Worm (Caenorhabditis elegans): ENCODE measurements around the gene sul-3.

The sul-3 gene

DNA sequence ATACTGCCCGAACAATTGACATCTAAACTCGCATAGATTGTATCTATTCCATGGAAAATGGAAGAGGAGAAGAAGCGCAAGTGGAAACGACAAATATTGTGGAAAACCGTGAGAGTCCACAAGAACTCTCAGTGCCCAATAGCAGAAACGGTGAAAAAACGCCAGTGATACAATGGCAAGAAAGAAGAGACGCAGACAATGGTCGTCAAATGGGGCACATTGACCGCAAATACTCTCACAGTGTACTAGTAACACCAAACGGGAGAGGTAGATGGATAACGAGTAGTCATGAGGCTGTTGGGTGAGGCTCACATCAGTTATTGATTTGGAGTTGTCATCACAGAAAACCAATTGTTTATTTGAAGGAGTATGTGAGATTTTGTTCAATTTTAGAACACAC, 51.6 kb downstream of the sul-3 start, which contains the start of gene ZK154.4 (continued):
- TF ChIP-seq mes-2 (tag; optimal IDR thresholded peaks at IDR 0.05; ENCODE audit: poor library complexity, severe bottlenecking) (peak; percentile 64), Y48G9A.11 (GFP tag; IDR thresholded peaks at IDR 0.05) (no peak), attf-4 (tag; optimal IDR thresholded peaks at IDR 0.05) (no peak), ztf-7 (tag; optimal IDR thresholded peaks at IDR 0.05) (no peak), mep-1 (tag; optimal IDR thresholded peaks at IDR 0.05) (peak; percentile 60), ctbp-1 (GFP tag; IDR thresholded peaks at IDR 0.05) (no peak), F26F4.8 (GFP tag; conservative IDR thresholded peaks at IDR 0.05) (no peak), skn-1 (tag; optimal IDR thresholded peaks at IDR 0.05) (no peak), hif-1 (tag; optimal IDR thresholded peaks at IDR 0.05) (no peak), cey-2 (tag; optimal IDR thresholded peaks at IDR 0.05; ENCODE audit: borderline replicate concordance, insufficient read depth) (no peak), nhr-76 (tag; optimal IDR thresholded peaks at IDR 0.05) (no peak), madf-9 (GFP tag; conservative IDR thresholded peaks at IDR 0.05) (no peak), zip-11 (GFP tag; IDR thresholded peaks at IDR 0.05) (no peak), arid-1 (GFP tag; conservative IDR thresholded peaks at IDR 0.05) (no peak), ceh-20 (GFP tag; IDR thresholded peaks at IDR 0.05) (no peak), ZK337.2 (GFP tag; IDR thresholded peaks at IDR 0.05) (no peak), ama-1 (optimal IDR thresholded peaks at IDR 0.05) (no peak), daf-16 (GFP tag; optimal IDR thresholded peaks at IDR 0.05) (no peak), daf-16 (tag; optimal IDR thresholded peaks at IDR 0.05) (peak; percentile 23), egl-27 (tag; optimal IDR thresholded peaks at IDR 0.05) (no peak), unc-130 (GFP tag; optimal IDR thresholded peaks at IDR 0.05) (no peak), lir-3 (tag; optimal IDR thresholded peaks at IDR 0.05) (no peak), R02D3.7 (tag; optimal IDR thresholded peaks at IDR 0.05) (no peak), daf-19 (GFP tag; conservative IDR thresholded peaks at IDR 0.05) (no peak), lsy-2 (tag; optimal IDR thresholded peaks at IDR 0.05) (peak in 1 of 2 experiments; percentile 63), zfp-2 (tag; optimal IDR thresholded peaks at IDR 0.05) (no peak), lin-13 (GFP tag; optimal IDR thresholded peaks at IDR 0.05) (no peak), nhr-41 (GFP tag; IDR thresholded peaks at IDR 0.05) (no peak), dve-1 (tag; optimal IDR thresholded peaks at IDR 0.05; ENCODE audit: insufficient read depth) (peak; percentile 58), nhr-6 (tag; optimal IDR thresholded peaks at IDR 0.05) (peak; percentile 60), snpc-4 (tag; optimal IDR thresholded peaks at IDR 0.05) (no peak), nhr-25 (tag; optimal IDR thresholded peaks at IDR 0.05; ENCODE audit: borderline replicate concordance, insufficient read depth) (no peak), gei-8 (GFP tag; optimal IDR thresholded peaks at IDR 0.05) (no peak), T20F7.1 (GFP tag; optimal IDR thresholded peaks at IDR 0.05) (no peak), set-16 (GFP tag; IDR thresholded peaks at IDR 0.05) (no peak), mdt-29 (GFP tag; IDR thresholded peaks at IDR 0.05) (no peak), T26A8.4 (GFP tag; IDR thresholded peaks at IDR 0.05) (no peak), hlh-30 (tag; optimal IDR thresholded peaks at IDR 0.05; ENCODE audit: insufficient read depth) (peak; percentile 82), pqm-1 (tag; optimal IDR thresholded peaks at IDR 0.05) (no peak), lin-29 (GFP tag; IDR thresholded peaks at IDR 0.05) (no peak), fkh-10 (GFP tag; optimal IDR thresholded peaks at IDR 0.05) (no peak), ceh-62 (tag; optimal IDR thresholded peaks at IDR 0.05) (no peak), dmd-8 (GFP tag; IDR thresholded peaks at IDR 0.05) (no peak), dmd-6 (GFP tag; IDR thresholded peaks at IDR 0.05) (0 out of 2 replicates have a peak, but pooled peaks have one; percentile 20), jun-1 (tag; optimal IDR thresholded peaks at IDR 0.05) (peak; percentile 34), mdl-1 (tag; optimal IDR thresholded peaks at IDR 0.05) (no peak), lin-1 (GFP tag; IDR thresholded peaks at IDR 0.05) (no peak), F10B5.3 (tag; optimal IDR thresholded peaks at IDR 0.05) (no peak), tra-1 (GFP tag; IDR thresholded peaks at IDR 0.05) (no peak), nhr-77 (tag; optimal IDR thresholded peaks at IDR 0.05) (peak; percentile 24), sdz-12 (GFP tag; optimal IDR thresholded peaks at IDR 0.05) (no peak), Y75B8A.6 (GFP tag; IDR thresholded peaks at IDR 0.05) (no peak)

Data from whole organism, L4 larva.